Fruit fly (Drosophila melanogaster) S2 (cell line): ENCODE measurements around the gene beat-Ib.

Source experiments
- CG8478 ChIP-seq: fragments of >200 bp; optimal IDR thresholded peaks from 2 replicates; lab custom pipeline; 2018
- CTCF ChIP-seq, 2 experiments: fragments of >200 bp; optimal IDR thresholded peaks; 2 replicates each; lab custom pipeline; 2018

beat-Ib gene

DNA sequence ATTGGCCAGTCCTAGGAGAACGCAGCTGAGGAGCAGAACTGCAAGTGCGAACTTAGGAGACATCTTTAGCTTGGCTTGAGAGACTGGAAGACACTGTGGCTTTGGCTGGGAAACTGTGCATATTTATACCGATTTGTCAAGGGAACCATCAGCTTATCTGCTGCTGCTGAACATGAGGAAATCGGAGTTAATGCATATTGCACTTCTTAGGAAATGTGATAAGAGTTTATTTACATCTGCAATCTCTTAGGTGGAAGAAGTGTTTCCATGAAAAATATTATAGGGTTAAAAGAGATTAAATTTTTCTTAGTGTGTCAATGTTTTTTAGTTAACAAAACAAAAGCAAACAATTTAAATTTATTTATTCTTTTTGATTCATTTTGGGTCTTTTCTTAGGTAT lies 96.9 kb downstream of the beat-Ib start, which contains the start of gene CG42792:
CG42792 (minus strand) TSS at position 101 of the 400 bp plus-strand sequence.
- no peak for TF ChIP-seq CTCF (optimal IDR thresholded peaks at IDR 0.05; lab: Kevin White, UChicago)
- TF ChIP-seq CG8478 (lab: Kevin White, UChicago): no peak
